Fruit fly (Drosophila melanogaster) whole organism, prepupa: ENCODE measurements around the gene CG33635.

ENCODE experiments used
- CG10669 ChIP-seq: fragments of 200-800 bp; sonication (Bioruptor generic); optimal IDR thresholded peaks from 3 replicates; lab custom pipeline; 2018; ENCODE audit warnings: missing biosample characterization, mild to moderate bottlenecking, missing genetic modification characterization, moderate library complexity
- CG11762 ChIP-seq: fragments of 200-800 bp; sonication (Bioruptor generic); optimal IDR thresholded peaks from 3 replicates; lab custom pipeline; 2016; ENCODE audit warnings: missing biosample characterization, missing genetic modification characterization; ENCODE audit not compliant: insufficient read depth
- CG3032 ChIP-seq: fragments of 200-800 bp; optimal IDR thresholded peaks from 2 replicates; lab custom pipeline; 2019; ENCODE audit warnings: missing biosample characterization, mild to moderate bottlenecking, missing genetic modification characterization, moderate library complexity
- CG6854 ChIP-seq: fragments of 200-800 bp; sonication (Bioruptor generic); optimal IDR thresholded peaks from 2 replicates; lab custom pipeline; 2017; ENCODE audit warnings: missing biosample characterization, mild to moderate bottlenecking, missing genetic modification characterization
- Gug ChIP-seq: fragments of 200-800 bp; sonication (Bioruptor generic); IDR thresholded peaks from 2 replicates; pipeline ENCODE4 v1.3.6; 2022; ENCODE audit warnings: missing biosample characterization, missing genetic modification characterization
- Hr38 ChIP-seq: sonication (Bioruptor generic); optimal IDR thresholded peaks from 2 replicates; lab custom pipeline; 2016; ENCODE audit warnings: missing biosample characterization, missing genetic modification characterization
- Met ChIP-seq: fragments of 200-800 bp; sonication (Bioruptor generic); optimal IDR thresholded peaks from 3 replicates; lab custom pipeline; 2016; ENCODE audit warnings: missing biosample characterization, missing genetic modification characterization
- OdsH ChIP-seq: fragments of 200-800 bp; sonication (Bioruptor generic); optimal IDR thresholded peaks from 3 replicates; lab custom pipeline; 2016; ENCODE audit warnings: missing biosample characterization, missing genetic modification characterization
- achi ChIP-seq: fragments of 200-800 bp; sonication (Bioruptor generic); optimal IDR thresholded peaks from 3 replicates; lab custom pipeline; 2016; ENCODE audit warnings: missing biosample characterization, missing genetic modification characterization
- fd85E ChIP-seq: fragments of 200-800 bp; sonication (Bioruptor generic); optimal IDR thresholded peaks from 3 replicates; lab custom pipeline; 2016; ENCODE audit warnings: missing biosample characterization, missing genetic modification characterization
- vri ChIP-seq: fragments of 200-800 bp; sonication (Bioruptor generic); optimal IDR thresholded peaks from 3 replicates; lab custom pipeline; 2016; ENCODE audit warnings: missing biosample characterization, mild to moderate bottlenecking, missing genetic modification characterization

- TF ChIP-seq Met (no peak), achi (no peak), vri (GFP tag; lab: Kevin White, UChicago) (no peak), CG6854 (no peak), CG3032 (no peak), CG11762 (GFP tag; lab: Kevin White, UChicago) (no peak), CG10669 (GFP tag; lab: Kevin White, UChicago) (no peak), fd85E (GFP tag; lab: Kevin White, UChicago) (no peak), OdsH (GFP tag; lab: Kevin White, UChicago) (no peak), Hr38 (no peak), Gug (no peak)
Observed at dm6 chr2L:128296-128715, 30.2 kb downstream of the CG33635 start.
